Worm (Caenorhabditis elegans): Measurements from ENCODE around the gene mab-9.

The mab-9 gene

ce11 chrII:568776-569175 lies 53.0 kb downstream of the mab-9 start, which contains the start of gene W08F4.5:
Gene W08F4.5, minus strand, starts transcription at chrII:568876.
- TF ChIP-seq unc-30 (tag; optimal IDR thresholded peaks at IDR 0.05) (no peak), lsy-2 (tag; optimal IDR thresholded peaks at IDR 0.05) (no peak), irx-1 (tag; optimal IDR thresholded peaks at IDR 0.05) (no peak), isw-1 (GFP tag; IDR thresholded peaks at IDR 0.05) (no peak)

Measured in whole organism, L1 larva.